Worm (Caenorhabditis elegans) whole organism, young adult: ENCODE measurements around the gene C49C8.3.

ENCODE experiments used
- D2030.7 ChIP-seq: fragments of 200-800 bp; sonication (Bioruptor generic); IDR thresholded peaks from 2 replicates; pipeline ENCODE4 v1.3.6; 2022; ENCODE audit warnings: missing genetic modification reagents, missing genetic modification characterization, missing compliant biosample characterization
- F57C9.4 ChIP-seq: sonication (generic microtip); optimal IDR thresholded peaks from 2 replicates; lab custom pipeline; 2017; ENCODE audit warnings: mild to moderate bottlenecking, missing genetic modification characterization, missing compliant biosample characterization
- attf-6 ChIP-seq: fragments of 200-800 bp; sonication (Bioruptor generic); IDR thresholded peaks from 2 replicates; pipeline ENCODE4 v1.3.6; 2022; ENCODE audit warnings: missing genetic modification reagents, missing genetic modification characterization, missing compliant biosample characterization
- ceh-100 ChIP-seq: fragments of 200-800 bp; sonication (Bioruptor generic); IDR thresholded peaks from 2 replicates; pipeline ENCODE4 v1.3.6; 2022; ENCODE audit warnings: missing genetic modification reagents, missing genetic modification characterization, missing compliant biosample characterization
- egl-18 ChIP-seq: fragments of 200-800 bp; sonication (Bioruptor generic); IDR thresholded peaks from 2 replicates; pipeline ENCODE4 v1.3.6; 2022; ENCODE audit warnings: missing genetic modification reagents, missing genetic modification characterization, missing compliant biosample characterization
- egrh-3 ChIP-seq: fragments of 200-800 bp; sonication (Bioruptor generic); IDR thresholded peaks from 2 replicates; pipeline ENCODE4 v1.3.6; 2022; ENCODE audit warnings: missing genetic modification reagents, missing genetic modification characterization, missing compliant biosample characterization
- lir-1 ChIP-seq: fragments of 200-800 bp; sonication (Bioruptor generic); conservative IDR thresholded peaks from 2 replicates; pipeline ENCODE4 v1.3.6; 2022; ENCODE audit warnings: missing genetic modification reagents, missing genetic modification characterization, missing compliant biosample characterization
- nfya-1 ChIP-seq: sonication (generic microtip); optimal IDR thresholded peaks from 2 replicates; lab custom pipeline; 2017; ENCODE audit warnings: antibody characterized with exemption, missing compliant biosample characterization, missing genetic modification characterization, borderline replicate concordance; ENCODE audit not compliant: insufficient read depth

ce11 chrIV:8691486-8691885 lies 47.0 kb downstream of the C49C8.3 start, which contains the start of the genes hst-1 and ints-6:
- TF ChIP-seq lir-1 (no peak), F57C9.4 (no peak), D2030.7 (GFP tag; lab: Robert Waterston, UW) (no peak), egrh-3 (GFP tag; lab: Robert Waterston, UW) (no peak), egl-18 (GFP tag; lab: Robert Waterston, UW) (no peak), attf-6 (no peak), ceh-100 (no peak), nfya-1 (tag; lab: Kevin White, UChicago) (no peak)
